Worm (Caenorhabditis elegans): ENCODE data around the gene R08E3.3.

ce11 chrX:4802255-4802654 lies 16.1 kb upstream of the R08E3.3 start:
- TF ChIP-seq tra-4 (tag; optimal IDR thresholded peaks at IDR 0.05) (no peak), tbx-37 (GFP tag; conservative IDR thresholded peaks at IDR 0.05) (no peak)
